Fruit fly (Drosophila melanogaster): ENCODE results near the gene bocks.

bocks gene

dm6 chr3R:9555334-9555974 is 35.3 kb downstream of the bocks start, which contains the start of the genes CG9386 and BckdhA:
TSS of gene CG9386 (minus strand) at chr3R:9555408.
TSS of gene BckdhA (plus strand) at chr3R:9555785.
- no peak for TF ChIP-seq Dll (optimal IDR thresholded peaks at IDR 0.05)
- TF ChIP-seq usp (GFP tag; optimal IDR thresholded peaks at IDR 0.05) = no peak
- no peak for TF ChIP-seq CG8478 (optimal IDR thresholded peaks at IDR 0.05)
- no peak for TF ChIP-seq EcR (GFP tag; optimal IDR thresholded peaks at IDR 0.05)
- no peak for TF ChIP-seq pan (optimal IDR thresholded peaks at IDR 0.05)
- TF ChIP-seq psq (optimal IDR thresholded peaks at IDR 0.05) = no peak

dm6 chr3R:9551659-9552435 is 39.0 kb downstream of the bocks start, which contains the start of the genes mura and RnpS1:
TSS of gene mura (minus strand) at chr3R:9551806.
TSS of gene RnpS1 (plus strand) at chr3R:9552034.
- TF ChIP-seq usp (GFP tag; optimal IDR thresholded peaks at IDR 0.05) = no peak
- TF ChIP-seq Dll (optimal IDR thresholded peaks at IDR 0.05) = no peak
- TF ChIP-seq psq (optimal IDR thresholded peaks at IDR 0.05) = no peak
- TF ChIP-seq EcR (GFP tag; optimal IDR thresholded peaks at IDR 0.05) = no peak
- no peak for TF ChIP-seq pan (optimal IDR thresholded peaks at IDR 0.05)
- TF ChIP-seq CG8478 (optimal IDR thresholded peaks at IDR 0.05) = no peak

DNA sequence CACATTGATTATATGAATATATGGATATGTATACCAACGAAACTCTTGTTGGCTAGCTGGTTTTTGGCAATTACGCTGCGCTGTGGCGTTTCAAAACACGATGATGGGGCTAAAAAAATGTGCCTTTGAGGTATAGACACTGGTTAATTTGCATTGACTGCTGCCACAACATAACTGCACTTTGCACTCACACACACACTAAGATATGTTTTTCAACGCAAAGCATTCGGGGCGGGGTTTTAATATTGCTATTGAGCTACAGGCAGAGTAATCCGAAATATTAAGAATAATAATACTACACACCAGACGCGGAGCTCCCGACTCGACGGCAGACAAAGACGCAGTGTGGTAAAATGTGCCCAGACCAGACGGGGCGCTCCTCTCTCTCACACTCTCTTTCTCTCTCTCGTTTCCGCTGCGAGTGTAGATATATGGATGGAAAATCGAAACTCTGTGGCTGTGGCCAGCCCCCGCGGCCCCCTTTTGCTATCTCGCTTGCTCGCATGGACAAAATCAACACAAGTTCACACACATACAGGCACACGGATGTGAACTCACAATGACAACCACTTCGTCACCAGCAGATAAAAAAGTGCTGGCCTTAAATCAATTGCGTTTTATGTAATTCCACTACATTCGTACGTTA is 39.7 kb downstream of the bocks start:
- TF ChIP-seq Dll (optimal IDR thresholded peaks at IDR 0.05) (peak; percentile 93), pan (optimal IDR thresholded peaks at IDR 0.05) (no peak)

DNA sequence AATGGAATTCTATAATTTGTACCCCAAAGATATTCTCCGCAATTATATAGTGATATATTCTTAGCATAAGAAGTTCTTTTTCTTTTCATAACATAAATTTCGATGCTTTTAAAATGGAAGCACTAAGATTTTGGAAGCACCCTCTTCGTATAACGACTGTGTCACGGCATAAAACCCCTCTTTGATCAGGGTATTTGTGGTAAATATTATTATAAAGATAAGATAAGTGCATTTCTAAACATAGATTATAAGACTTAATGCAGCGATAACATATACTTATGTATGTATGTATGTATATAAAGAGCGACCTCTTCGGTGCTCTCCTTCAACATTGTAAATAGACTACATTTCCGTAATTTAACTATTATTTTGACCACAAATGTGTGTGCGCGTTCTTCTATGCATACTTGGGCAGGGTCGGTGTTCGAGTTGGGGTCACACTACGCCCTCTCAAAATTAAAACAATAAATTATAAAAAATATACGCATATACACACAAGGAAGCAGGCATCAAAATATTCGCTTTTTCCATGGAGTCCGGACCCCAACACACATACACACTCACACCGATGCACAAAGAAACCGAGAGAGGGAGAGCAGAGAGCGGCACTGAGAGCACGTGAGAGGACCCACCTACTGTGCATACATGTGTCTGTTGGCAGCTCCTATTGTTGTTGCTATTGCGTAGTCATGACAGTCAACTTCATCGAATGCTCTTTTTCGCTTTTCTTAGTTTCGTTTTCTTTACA is 40.4 kb downstream of the bocks start:
- TF ChIP-seq CG8478 (optimal IDR thresholded peaks at IDR 0.05) = no peak
- TF ChIP-seq psq (optimal IDR thresholded peaks at IDR 0.05) = no peak
- no peak for TF ChIP-seq pan (optimal IDR thresholded peaks at IDR 0.05)
- no peak for TF ChIP-seq EcR (GFP tag; optimal IDR thresholded peaks at IDR 0.05)
- TF ChIP-seq usp (GFP tag; optimal IDR thresholded peaks at IDR 0.05) = no peak
- TF ChIP-seq Dll (optimal IDR thresholded peaks at IDR 0.05) = no peak

DNA sequence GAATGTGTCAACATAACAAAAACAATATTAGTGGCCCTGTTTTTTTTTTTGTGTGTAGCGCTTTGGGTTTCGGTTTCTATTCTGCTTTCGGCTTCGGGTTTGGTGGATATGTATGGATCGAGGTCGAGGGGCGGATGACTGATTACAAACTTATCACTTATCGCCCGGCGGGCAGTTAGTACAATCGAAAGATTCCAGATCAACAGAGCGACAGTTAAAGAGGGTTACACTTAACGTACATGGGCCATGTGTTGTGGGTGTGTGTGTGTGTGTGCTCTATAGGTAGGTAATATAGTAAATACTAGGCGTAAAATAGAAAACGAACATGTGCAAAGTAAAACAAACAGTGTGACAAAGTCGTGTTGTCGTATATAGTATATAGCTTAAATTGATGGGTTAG is 42.0 kb downstream of the bocks start:
- TF ChIP-seq Dll (optimal IDR thresholded peaks at IDR 0.05) = no peak
- TF ChIP-seq usp (GFP tag; optimal IDR thresholded peaks at IDR 0.05) = no peak
- TF ChIP-seq EcR (GFP tag; optimal IDR thresholded peaks at IDR 0.05) = no peak
- no peak for TF ChIP-seq CG8478 (optimal IDR thresholded peaks at IDR 0.05)
- TF ChIP-seq psq (optimal IDR thresholded peaks at IDR 0.05) = no peak
- no peak for TF ChIP-seq pan (optimal IDR thresholded peaks at IDR 0.05)

- TF ChIP-seq CG8478 (optimal IDR thresholded peaks at IDR 0.05) = no peak
- TF ChIP-seq psq (optimal IDR thresholded peaks at IDR 0.05) = no peak
- TF ChIP-seq Dll (optimal IDR thresholded peaks at IDR 0.05) = no peak
- TF ChIP-seq pan (optimal IDR thresholded peaks at IDR 0.05) = no peak
- no peak for TF ChIP-seq EcR (GFP tag; optimal IDR thresholded peaks at IDR 0.05)
- no peak for TF ChIP-seq usp (GFP tag; optimal IDR thresholded peaks at IDR 0.05)
Measured at dm6 chr3R:9546808-9547381, 43.9 kb downstream of the bocks start.

dm6 chr3R:9543495-9544180 is 47.2 kb downstream of the bocks start:
- TF ChIP-seq EcR (GFP tag; optimal IDR thresholded peaks at IDR 0.05) (no peak), psq (optimal IDR thresholded peaks at IDR 0.05) (no peak), pan (optimal IDR thresholded peaks at IDR 0.05) (no peak), CG8478 (optimal IDR thresholded peaks at IDR 0.05) (no peak), Dll (optimal IDR thresholded peaks at IDR 0.05) (no peak), usp (GFP tag; optimal IDR thresholded peaks at IDR 0.05) (no peak)

Data from whole organism.